Worm (Caenorhabditis elegans) whole organism, mixed stage, embryonic: ENCODE data around the gene txt-6.

ENCODE experiments used
- blmp-1 ChIP-seq: fragments of 150-350 bp; optimal IDR thresholded peaks from 2 replicates; lab custom pipeline; 2014; ENCODE audit warnings: missing biosample characterization, missing genetic modification characterization
- hlh-1 ChIP-seq: fragments of 150-350 bp; optimal IDR thresholded peaks from 2 replicates; lab custom pipeline; 2014; ENCODE audit warnings: missing biosample characterization, missing genetic modification reagents, missing genetic modification characterization
- lin-13 ChIP-seq: fragments of 150-350 bp; optimal IDR thresholded peaks from 2 replicates; lab custom pipeline; 2014; ENCODE audit warnings: missing biosample characterization, missing genetic modification characterization
- pha-4 ChIP-seq: fragments of 150-350 bp; optimal IDR thresholded peaks from 2 replicates; lab custom pipeline; 2018; ENCODE audit warnings: missing biosample characterization, missing genetic modification reagents, missing genetic modification characterization
- tbx-8 ChIP-seq: fragments of 200-800 bp; sonication (Bioruptor generic); optimal IDR thresholded peaks from 2 replicates; lab custom pipeline; 2018; ENCODE audit warnings: mild to moderate bottlenecking, missing genetic modification characterization, moderate library complexity, missing compliant biosample characterization
- ztf-11 ChIP-seq: fragments of 150-350 bp; optimal IDR thresholded peaks from 2 replicates; lab custom pipeline; 2014; ENCODE audit warnings: missing biosample characterization, missing genetic modification characterization

- no peak for TF ChIP-seq pha-4
- no peak for TF ChIP-seq ztf-11 (tag; lab: Kevin White, UChicago)
- TF ChIP-seq lin-13 (tag; lab: Kevin White, UChicago): no peak
- TF ChIP-seq tbx-8 (GFP tag; lab: Kevin White, UChicago): no peak
- no peak for TF ChIP-seq blmp-1 (tag; lab: Kevin White, UChicago)
- no peak for TF ChIP-seq hlh-1
Measured at ce11 chrV:4624717-4625116, 18.0 kb upstream of the txt-6 start.
